Fruit fly (Drosophila melanogaster): ENCODE results near the gene slgA.

The slgA gene

DNA sequence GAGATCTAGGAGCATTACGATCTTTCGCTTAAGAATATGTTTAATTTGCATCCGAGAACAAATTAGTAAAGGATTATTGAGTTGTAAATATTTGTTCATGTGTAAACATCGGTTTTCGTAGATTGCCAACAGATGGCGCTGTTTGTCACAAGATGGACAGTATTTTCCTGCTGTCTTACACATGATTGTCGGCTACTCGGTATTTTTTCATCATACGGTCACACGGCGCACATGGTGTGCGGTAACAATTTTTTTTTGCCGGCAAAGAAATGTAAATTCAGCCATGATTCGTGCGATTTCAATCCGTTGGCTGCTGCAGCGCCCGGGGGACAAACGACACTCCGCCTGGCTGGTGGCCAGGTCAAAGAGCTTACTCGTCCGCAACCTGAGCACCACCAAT lies 10.9 kb upstream of the slgA start, which contains the start of the genes bbx and waw (continued):
- TF ChIP-seq CG9609 (GFP tag; optimal IDR thresholded peaks at IDR 0.05) (no peak), sens (GFP tag) (peak; percentile 85), HHEX (GFP tag; optimal IDR thresholded peaks at IDR 0.05) (peak; percentile 34), CG17385 (GFP tag; optimal IDR thresholded peaks at IDR 0.05) (peak; percentile 40), CG2889 (GFP tag; IDR thresholded peaks at IDR 0.05) (no peak), Chrac-16 (GFP tag; optimal IDR thresholded peaks at IDR 0.05) (no peak), CTCF (GFP tag; optimal IDR thresholded peaks at IDR 0.05) (peak; percentile 94), jigr1 (GFP tag; IDR thresholded peaks at IDR 0.05) (no peak), row (GFP tag; IDR thresholded peaks at IDR 0.05) (peak; percentile 16; the same call in 1 of the 3 replicates), dpn (GFP tag; optimal IDR thresholded peaks at IDR 0.05) (peak in 1 of 2 experiments; percentile 16), Dip2 (GFP tag; IDR thresholded peaks at IDR 0.05) (no peak), Oli (tag; optimal IDR thresholded peaks at IDR 0.05) (no peak), nom (GFP tag; optimal IDR thresholded peaks at IDR 0.05) (peak; percentile 37), MBD-R2 (GFP tag; IDR thresholded peaks at IDR 0.05) (peak; percentile 80), ken (GFP tag; IDR thresholded peaks at IDR 0.05) (0 out of 3 replicates have a peak, but pooled peaks have one; percentile 16), B-H2 (GFP tag; optimal IDR thresholded peaks at IDR 0.05) (peak; percentile 24), CG9876 (GFP tag; optimal IDR thresholded peaks at IDR 0.05) (no peak), Xbp1 (GFP tag; optimal IDR thresholded peaks at IDR 0.05) (peak; percentile 8), CG13424 (tag; optimal IDR thresholded peaks at IDR 0.05) (peak; percentile 46), CG12659 (GFP tag; optimal IDR thresholded peaks at IDR 0.05) (peak; percentile 68), zf30C (GFP tag; optimal IDR thresholded peaks at IDR 0.05) (peak; percentile 55), BEAF-32 (GFP tag; optimal IDR thresholded peaks at IDR 0.05) (peak; percentile 33), CG6272 (GFP tag; IDR thresholded peaks at IDR 0.05) (no peak), so (GFP tag; IDR thresholded peaks at IDR 0.05) (no peak), CG4424 (GFP tag; optimal IDR thresholded peaks at IDR 0.05) (peak; percentile 8), CG15601 (tag; optimal IDR thresholded peaks at IDR 0.05) (peak; percentile 48), her (GFP tag; optimal IDR thresholded peaks at IDR 0.05) (peak; percentile 30), CG15696 (tag; optimal IDR thresholded peaks at IDR 0.05) (peak; percentile 66), CG18764 (GFP tag; optimal IDR thresholded peaks at IDR 0.05) (peak; percentile 6), Lhr (GFP tag; optimal IDR thresholded peaks at IDR 0.05) (peak; percentile 81), Pdp1 (GFP tag; optimal IDR thresholded peaks at IDR 0.05) (peak in 1 of 2 experiments; percentile 100), CG17912 (GFP tag; optimal IDR thresholded peaks at IDR 0.05) (peak; percentile 66), Nf-YC (tag; optimal IDR thresholded peaks at IDR 0.05) (peak; percentile 21), CG18262 (tag; optimal IDR thresholded peaks at IDR 0.05) (peak; percentile 3), Sry-δ (GFP tag; optimal IDR thresholded peaks at IDR 0.05) (peak; percentile 7), Abd-B (GFP tag; optimal IDR thresholded peaks at IDR 0.05) (no peak), CG33213 (GFP tag; optimal IDR thresholded peaks at IDR 0.05) (peak; percentile 66), CG34422 (GFP tag; IDR thresholded peaks at IDR 0.05) (peak; percentile 81; the same call in 1 of the 3 replicates), CG17361 (GFP tag; IDR thresholded peaks at IDR 0.05) (peak; percentile 20; the same call in 1 of the 3 replicates), pfk (GFP tag; optimal IDR thresholded peaks at IDR 0.05) (no peak), MESR4 (GFP tag; optimal IDR thresholded peaks at IDR 0.05) (peak; percentile 71), HmgD (GFP tag; optimal IDR thresholded peaks at IDR 0.05) (peak; percentile 11), wdn (GFP tag; IDR thresholded peaks at IDR 0.05) (no peak), maf-S (GFP tag; optimal IDR thresholded peaks at IDR 0.05) (peak; percentile 50), hkb (optimal IDR thresholded peaks at IDR 0.05) (no peak), hkb (GFP tag; IDR thresholded peaks at IDR 0.05) (no peak), pho (GFP tag; optimal IDR thresholded peaks at IDR 0.05) (peak; percentile 18), CG1603 (tag; optimal IDR thresholded peaks at IDR 0.05) (peak; percentile 72), CG13287 (GFP tag; IDR thresholded peaks at IDR 0.05; ENCODE audit: partially characterized antibody) (peak; percentile 29; the same call in 1 of the 2 replicates), CrebB (tag; optimal IDR thresholded peaks at IDR 0.05) (peak; percentile 24), CG9437 (GFP tag; optimal IDR thresholded peaks at IDR 0.05) (no peak)

Data from whole organism, embryonic.